Comparison of ENCODE assay signal across 2 worm cellular contexts in the genomic region with DNA sequence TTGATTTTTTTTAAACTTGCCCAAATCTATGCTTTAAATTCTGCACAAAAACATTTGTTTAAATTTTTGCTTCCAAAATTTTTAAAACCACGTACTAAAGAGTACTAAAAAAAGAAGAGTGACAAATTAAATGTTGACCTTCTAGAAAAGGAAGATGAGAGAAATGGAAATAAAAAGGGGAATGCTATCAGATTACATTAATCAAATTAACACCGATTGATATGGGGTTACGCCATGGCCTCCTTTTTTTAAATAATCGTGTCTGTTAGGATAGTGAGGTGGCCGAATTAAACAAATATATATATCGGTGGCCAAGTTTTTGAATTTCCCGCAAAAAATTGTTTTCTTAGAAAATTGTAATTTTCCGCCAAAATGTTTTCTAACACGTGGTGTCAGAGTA.
A peak's percentile ranks its signal among the peaks of the same experiment; 100 is the strongest.
TF ChIP-seq lines count a peak whose summit lies in the region.

No protein-coding gene starts in this region.

TF ChIP-seq in whole organism, L1 larva, 84 proteins besides CTCF, POLR2A, EP300 and RAD21:
- TF ChIP-seq ama-1 (optimal IDR thresholded peaks at IDR 0.05; lab: Kevin White, UChicago) (no peak), elt-3 (tag; optimal IDR thresholded peaks at IDR 0.05; lab: Kevin White, UChicago) (peak in 1 of 6 experiments; percentile 77), blmp-1 (tag; optimal IDR thresholded peaks at IDR 0.05; lab: Kevin White, UChicago) (peak; percentile 25)
TF ChIP-seq in whole organism, L1 larva: peak in this region for 2.

TF ChIP-seq in whole organism, L3 larva, 47 proteins besides CTCF, POLR2A, EP300 and RAD21:
- no peak for TF ChIP-seq eor-1 (tag; optimal IDR thresholded peaks at IDR 0.05; lab: Kevin White, UChicago)
- no peak for TF ChIP-seq unc-39 (tag; optimal IDR thresholded peaks at IDR 0.05; lab: Kevin White, UChicago)
- no peak for TF ChIP-seq elt-3 (tag; optimal IDR thresholded peaks at IDR 0.05; lab: Kevin White, UChicago)
- TF ChIP-seq skn-1 (tag; optimal IDR thresholded peaks at IDR 0.05; lab: Kevin White, UChicago), result no peak
- no peak for TF ChIP-seq elt-1 (tag; optimal IDR thresholded peaks at IDR 0.05; lab: Kevin White, UChicago)
- TF ChIP-seq nhr-23 (tag; optimal IDR thresholded peaks at IDR 0.05; lab: Kevin White, UChicago), result peak; percentile 51
- TF ChIP-seq ztf-11 (tag; optimal IDR thresholded peaks at IDR 0.05; lab: Kevin White, UChicago), result no peak
- no peak for TF ChIP-seq nhr-12 (tag; optimal IDR thresholded peaks at IDR 0.05; lab: Kevin White, UChicago)
TF ChIP-seq in whole organism, L3 larva: peak in this region for 1.
